Worm (Caenorhabditis elegans): Measurements from ENCODE around the gene F57G4.11.

DNA sequence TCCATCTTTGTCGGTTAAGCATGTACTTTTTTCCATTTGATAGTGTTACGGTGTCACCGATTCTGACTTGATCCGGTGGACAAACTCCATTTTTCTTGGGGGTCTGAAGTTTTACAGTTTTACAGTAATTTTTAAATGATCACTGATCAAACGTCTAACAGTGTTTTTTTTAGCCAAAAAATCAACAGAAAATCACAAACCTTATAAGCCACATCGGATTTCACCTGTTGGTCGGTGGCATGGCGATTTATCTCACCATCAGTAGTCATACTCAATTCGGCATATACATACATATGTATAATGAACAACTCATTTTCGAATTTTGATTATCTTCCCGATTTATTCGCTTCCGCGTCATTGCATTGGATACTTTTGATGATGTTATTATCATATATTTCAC is 17.2 kb upstream of the F57G4.11 start, which contains the start of gene srz-91:
- TF ChIP-seq lsl-1 (GFP tag; optimal IDR thresholded peaks at IDR 0.05), result no peak
- TF ChIP-seq nhr-27 (tag; optimal IDR thresholded peaks at IDR 0.05), result no peak
- TF ChIP-seq madf-10 (tag; optimal IDR thresholded peaks at IDR 0.05), result no peak
- TF ChIP-seq pbrm-1 (GFP tag; IDR thresholded peaks at IDR 0.05), result no peak
- no peak for TF ChIP-seq unc-62 (GFP tag; optimal IDR thresholded peaks at IDR 0.05)
- TF ChIP-seq nfya-1 (tag; optimal IDR thresholded peaks at IDR 0.05; ENCODE audit: borderline replicate concordance, insufficient read depth), result no peak
- TF ChIP-seq let-607 (tag; optimal IDR thresholded peaks at IDR 0.05), result no peak
- no peak for TF ChIP-seq madf-3 (GFP tag; IDR thresholded peaks at IDR 0.05)
- no peak for TF ChIP-seq cebp-1 (GFP tag; IDR thresholded peaks at IDR 0.05)
- TF ChIP-seq cebp-1 (tag; optimal IDR thresholded peaks at IDR 0.05), result no peak
- TF ChIP-seq ets-4 (GFP tag; optimal IDR thresholded peaks at IDR 0.05), result no peak
- no peak for TF ChIP-seq sptf-2 (GFP tag; optimal IDR thresholded peaks at IDR 0.05)
- no peak for TF ChIP-seq K11D2.4 (GFP tag; IDR thresholded peaks at IDR 0.05)
- TF ChIP-seq fkh-3 (tag; optimal IDR thresholded peaks at IDR 0.05), result no peak
